Fruit fly (Drosophila melanogaster) S2 (cell line): ENCODE data around the gene CG34043.

Experiments used
- CG8478 ChIP-seq: fragments of >200 bp; optimal IDR thresholded peaks from 2 replicates; lab custom pipeline; 2018
- CTCF ChIP-seq, 2 experiments: fragments of >200 bp; optimal IDR thresholded peaks; 2 replicates each; lab custom pipeline; 2018

- TF ChIP-seq CG8478 (lab: Kevin White, UChicago): no peak
- TF ChIP-seq CTCF (optimal IDR thresholded peaks at IDR 0.05; lab: Kevin White, UChicago): no peak
Observed at dm6 chr2L:10230455-10230854, 50.2 kb downstream of the CG34043 start.
